Worm (Caenorhabditis elegans) whole organism, L4 larva: ENCODE results near the gene wrt-7.

Experiments used
- ceh-28 ChIP-seq: fragments of 150-350 bp; optimal IDR thresholded peaks from 2 replicates; lab custom pipeline; 2014; ENCODE audit warnings: missing biosample characterization, missing genetic modification reagents, missing genetic modification characterization
- ceh-82 ChIP-seq: sonication (generic microtip); optimal IDR thresholded peaks from 2 replicates; lab custom pipeline; 2017; ENCODE audit warnings: missing biosample characterization, missing genetic modification characterization
- duxl-1 ChIP-seq: sonication (generic microtip); optimal IDR thresholded peaks from 2 replicates; lab custom pipeline; 2016; ENCODE audit warnings: mild to moderate bottlenecking, missing genetic modification characterization, moderate library complexity, missing compliant biosample characterization; ENCODE audit not compliant: poor library complexity
- egl-27 ChIP-seq: sonication (generic microtip); optimal IDR thresholded peaks from 3 replicates; lab custom pipeline; 2017; ENCODE audit warnings: missing biosample characterization, missing genetic modification reagents, missing genetic modification characterization
- fkh-10 ChIP-seq: fragments of 150-350 bp; optimal IDR thresholded peaks from 2 replicates; lab custom pipeline; 2014; ENCODE audit warnings: missing biosample characterization, missing genetic modification reagents, missing genetic modification characterization
- jun-1 ChIP-seq: fragments of 150-350 bp; optimal IDR thresholded peaks from 2 replicates; lab custom pipeline; 2014; ENCODE audit warnings: missing biosample characterization, missing genetic modification reagents, missing genetic modification characterization
- lir-3 ChIP-seq: sonication (generic microtip); optimal IDR thresholded peaks from 2 replicates; lab custom pipeline; 2016; ENCODE audit warnings: mild to moderate bottlenecking, missing genetic modification characterization, missing compliant biosample characterization
- spr-1 ChIP-seq: sonication (generic microtip); optimal IDR thresholded peaks from 2 replicates; lab custom pipeline; 2016; ENCODE audit warnings: mild to moderate bottlenecking, missing genetic modification characterization, missing compliant biosample characterization

ce11 chrV:15298597-15298996, 38.7 kb downstream of the wrt-7 start, which contains the start of gene cpr-3:
- TF ChIP-seq lir-3 (no peak), ceh-28 (tag; lab: Kevin White, UChicago) (no peak), jun-1 (tag; lab: Kevin White, UChicago) (no peak), egl-27 (tag; lab: Kevin White, UChicago) (no peak), spr-1 (tag; lab: Kevin White, UChicago) (no peak), duxl-1 (tag; lab: Kevin White, UChicago) (no peak), fkh-10 (GFP tag; lab: Kevin White, UChicago) (no peak), ceh-82 (tag; lab: Kevin White, UChicago) (no peak)
